Worm (Caenorhabditis elegans) whole organism, early embryonic: ENCODE data around the gene Y69E1A.8.

ENCODE experiments used
- F13C5.2 ChIP-seq: sonication (generic microtip); optimal IDR thresholded peaks from 2 replicates; lab custom pipeline; 2017; ENCODE audit warnings: mild to moderate bottlenecking, missing genetic modification characterization, inconsistent platforms, missing compliant biosample characterization
- ama-1 ChIP-seq: fragments of 150-350 bp; optimal IDR thresholded peaks from 2 replicates; lab custom pipeline; 2014
- ceh-13 ChIP-seq: fragments of 200-800 bp; sonication (Bioruptor generic); optimal IDR thresholded peaks from 2 replicates; lab custom pipeline; 2018; ENCODE audit warnings: mild to moderate bottlenecking, missing genetic modification characterization, missing compliant biosample characterization
- ets-7 ChIP-seq: sonication (generic microtip); optimal IDR thresholded peaks from 2 replicates; lab custom pipeline; 2016; ENCODE audit warnings: missing genotype, missing genetic modification characterization, missing compliant biosample characterization
- flt-1 ChIP-seq: fragments of 200-800 bp; sonication (Bioruptor generic); IDR thresholded peaks from 2 replicates; pipeline ENCODE4 v1.3.6; 2022; ENCODE audit warnings: missing genetic modification characterization, missing compliant biosample characterization
- hmg-4 ChIP-seq: fragments of 200-800 bp; sonication (Bioruptor generic); optimal IDR thresholded peaks from 2 replicates; lab custom pipeline; 2018; ENCODE audit warnings: mild to moderate bottlenecking, missing genetic modification characterization, missing compliant biosample characterization
- pes-1 ChIP-seq: fragments of 200-800 bp; sonication (Bioruptor generic); IDR thresholded peaks from 2 replicates; pipeline ENCODE4 v1.3.6; 2022; ENCODE audit warnings: missing genetic modification reagents, missing genetic modification characterization, missing compliant biosample characterization
- scrt-1 ChIP-seq: fragments of 200-800 bp; sonication (Bioruptor generic); IDR thresholded peaks from 2 replicates; pipeline ENCODE4 v1.3.6; 2022; ENCODE audit warnings: missing genetic modification characterization, missing compliant biosample characterization
- sea-1 ChIP-seq: fragments of 200-800 bp; sonication (Bioruptor generic); conservative IDR thresholded peaks from 2 replicates; pipeline ENCODE4 v1.3.6; 2022; ENCODE audit warnings: missing genetic modification characterization, missing compliant biosample characterization
- tbx-11 ChIP-seq: fragments of 200-800 bp; sonication (Bioruptor generic); IDR thresholded peaks from 2 replicates; pipeline ENCODE4 v1.3.6; 2022; ENCODE audit warnings: missing genetic modification characterization, missing compliant biosample characterization
- tbx-37 ChIP-seq: fragments of 200-800 bp; sonication (Bioruptor generic); conservative IDR thresholded peaks from 2 replicates; pipeline ENCODE4 v1.3.6; 2022; ENCODE audit warnings: missing genetic modification reagents, missing genetic modification characterization, missing compliant biosample characterization

ce11 chrIV:10981761-10982160, 15.4 kb downstream of the Y69E1A.8 start, which contains the start of gene Y43E12A.2:
- no peak for TF ChIP-seq tbx-11 (GFP tag; lab: Robert Waterston, UW)
- no peak for TF ChIP-seq pes-1 (GFP tag; lab: Robert Waterston, UW)
- no peak for TF ChIP-seq ama-1
- TF ChIP-seq hmg-4 (GFP tag; lab: Kevin White, UChicago) = no peak
- TF ChIP-seq ets-7 (tag; lab: Kevin White, UChicago) = no peak
- TF ChIP-seq F13C5.2 (tag; lab: Kevin White, UChicago) = no peak
- TF ChIP-seq flt-1 (GFP tag; lab: Robert Waterston, UW) = no peak
- TF ChIP-seq scrt-1 (GFP tag; lab: Robert Waterston, UW) = no peak
- TF ChIP-seq tbx-37 = no peak
- TF ChIP-seq sea-1 = no peak
- TF ChIP-seq ceh-13 = no peak
